Fruit fly (Drosophila melanogaster) whole organism, embryonic: ENCODE data around the gene CG8568.

Experiments
- Asciz ChIP-seq: fragments of 200-800 bp; sonication (Bioruptor generic); optimal IDR thresholded peaks from 2 replicates; lab custom pipeline; 2017; ENCODE audit warnings: missing biosample characterization, mild to moderate bottlenecking, missing genetic modification characterization, missing genetic modification reagents
- Atf3 ChIP-seq: fragments of 200-800 bp; sonication (Bioruptor generic); optimal IDR thresholded peaks from 3 replicates; lab custom pipeline; 2016; ENCODE audit warnings: missing biosample characterization, missing genetic modification characterization
- B-H1 ChIP-seq: fragments of 200-800 bp; sonication (Bioruptor generic); IDR thresholded peaks from 3 replicates; pipeline ENCODE4 v1.3.6; 2022; ENCODE audit warnings: missing biosample characterization, missing genetic modification characterization
- CG10209 ChIP-seq: fragments of 200-800 bp; sonication (Bioruptor generic); optimal IDR thresholded peaks from 3 replicates; lab custom pipeline; 2017; ENCODE audit warnings: missing biosample characterization, mild to moderate bottlenecking, missing genetic modification characterization, missing genetic modification reagents
- CG10959 ChIP-seq: fragments of 200-800 bp; sonication (Bioruptor generic); IDR thresholded peaks from 2 replicates; pipeline ENCODE4 v1.3.6; 2022; ENCODE audit warnings: missing biosample characterization, missing genetic modification characterization
- CG12219 ChIP-seq: fragments of 200-800 bp; sonication (Bioruptor generic); optimal IDR thresholded peaks from 3 replicates; lab custom pipeline; 2018; ENCODE audit warnings: missing biosample characterization, mild to moderate bottlenecking, missing genetic modification characterization
- CG12299 ChIP-seq: fragments of 200-800 bp; sonication (Bioruptor generic); optimal IDR thresholded peaks from 2 replicates; lab custom pipeline; 2018; ENCODE audit warnings: missing biosample characterization, mild to moderate bottlenecking, missing genetic modification characterization
- CG12659 ChIP-seq: fragments of 200-800 bp; sonication (Bioruptor generic); optimal IDR thresholded peaks from 3 replicates; lab custom pipeline; 2017; ENCODE audit warnings: mild to moderate bottlenecking, missing biosample characterization, missing genetic modification reagents, missing genetic modification characterization
- CG12769 ChIP-seq: fragments of 200-800 bp; sonication (Bioruptor generic); optimal IDR thresholded peaks from 2 replicates; lab custom pipeline; 2019; ENCODE audit warnings: missing biosample characterization, mild to moderate bottlenecking, missing genetic modification characterization, moderate library complexity
- CG13296 ChIP-seq: fragments of 200-800 bp; sonication (Bioruptor generic); optimal IDR thresholded peaks from 3 replicates; lab custom pipeline; 2018; ENCODE audit warnings: missing biosample characterization, mild to moderate bottlenecking, missing genetic modification characterization
- CG14441 ChIP-seq: fragments of 200-800 bp; sonication (Bioruptor generic); IDR thresholded peaks from 2 replicates; pipeline ENCODE4 v1.3.6; 2022; ENCODE audit warnings: missing biosample characterization, missing genetic modification characterization
- CG14710 ChIP-seq: fragments of 200-800 bp; sonication (Bioruptor generic); optimal IDR thresholded peaks from 3 replicates; lab custom pipeline; 2019; ENCODE audit warnings: missing biosample characterization, mild to moderate bottlenecking, missing genetic modification characterization, moderate library complexity
- CG1529 ChIP-seq: fragments of 200-800 bp; sonication (Bioruptor generic); optimal IDR thresholded peaks from 3 replicates; lab custom pipeline; 2018; ENCODE audit warnings: missing biosample characterization, missing genetic modification characterization
- CG15696 ChIP-seq: fragments of 200-800 bp; sonication (Bioruptor generic); optimal IDR thresholded peaks from 2 replicates; lab custom pipeline; 2019; ENCODE audit warnings: missing biosample characterization, mild to moderate bottlenecking, missing genetic modification characterization, moderate library complexity
- CG16813 ChIP-seq: fragments of 200-800 bp; sonication (Bioruptor generic); IDR thresholded peaks from 3 replicates; pipeline ENCODE4 v1.3.6; 2022; ENCODE audit warnings: missing biosample characterization, missing genetic modification characterization; ENCODE audit not compliant: partially characterized antibody
- CG17802 ChIP-seq: fragments of 200-800 bp; sonication (Bioruptor generic); optimal IDR thresholded peaks from 2 replicates; lab custom pipeline; 2018; ENCODE audit warnings: missing biosample characterization, mild to moderate bottlenecking, missing genetic modification characterization, moderate library complexity
- CG1832 ChIP-seq: fragments of 200-800 bp; sonication (Bioruptor generic); optimal IDR thresholded peaks from 2 replicates; lab custom pipeline; 2017; ENCODE audit warnings: missing biosample characterization, mild to moderate bottlenecking, missing genetic modification characterization, inconsistent platforms
- CG30020 ChIP-seq: fragments of 200-800 bp; optimal IDR thresholded peaks from 2 replicates; lab custom pipeline; 2019; ENCODE audit warnings: missing biosample characterization, mild to moderate bottlenecking, missing genetic modification characterization, moderate library complexity
- CG31441 ChIP-seq: fragments of 200-800 bp; sonication (Bioruptor generic); IDR thresholded peaks from 2 replicates; pipeline ENCODE4 v1.3.6; 2022; ENCODE audit warnings: missing biosample characterization, missing genetic modification characterization
- CG33213 ChIP-seq: fragments of 200-800 bp; sonication (Bioruptor generic); optimal IDR thresholded peaks from 3 replicates; lab custom pipeline; 2016; ENCODE audit warnings: missing biosample characterization, missing genetic modification characterization
- CG4360 ChIP-seq: fragments of 200-800 bp; sonication (Bioruptor generic); IDR thresholded peaks from 2 replicates; pipeline ENCODE4 v1.3.6; 2022; ENCODE audit warnings: missing biosample characterization, missing genetic modification characterization
- CG6689 ChIP-seq: fragments of 200-800 bp; sonication (Bioruptor generic); IDR thresholded peaks from 2 replicates; pipeline ENCODE4 v1.3.6; 2022; ENCODE audit warnings: missing biosample characterization, missing genetic modification characterization
- CG7839 ChIP-seq: fragments of 200-800 bp; sonication (Bioruptor generic); optimal IDR thresholded peaks from 3 replicates; lab custom pipeline; 2018; ENCODE audit warnings: missing biosample characterization, mild to moderate bottlenecking, missing genetic modification characterization, moderate library complexity
- CG8388 ChIP-seq: fragments of 200-800 bp; sonication (Bioruptor generic); optimal IDR thresholded peaks from 2 replicates; lab custom pipeline; 2019; ENCODE audit warnings: missing biosample characterization, mild to moderate bottlenecking, missing genetic modification characterization, moderate library complexity
- CG9437 ChIP-seq: fragments of 200-800 bp; sonication (Bioruptor generic); optimal IDR thresholded peaks from 2 replicates; lab custom pipeline; 2018; ENCODE audit warnings: missing biosample characterization, mild to moderate bottlenecking, missing genetic modification characterization
- CG9797 ChIP-seq: fragments of 200-800 bp; sonication (Bioruptor generic); optimal IDR thresholded peaks from 3 replicates; lab custom pipeline; 2018; ENCODE audit warnings: missing biosample characterization, mild to moderate bottlenecking, missing genetic modification characterization
- CG9817 ChIP-seq: fragments of 200-800 bp; sonication (Bioruptor generic); optimal IDR thresholded peaks from 2 replicates; lab custom pipeline; 2018; ENCODE audit warnings: missing biosample characterization, mild to moderate bottlenecking, missing genetic modification characterization, moderate library complexity
- CkIIα-i1 ChIP-seq: fragments of 200-800 bp; sonication (Bioruptor generic); IDR thresholded peaks from 2 replicates; pipeline ENCODE4 v1.3.6; 2022; ENCODE audit warnings: missing biosample characterization, missing genetic modification characterization
- Ets97D ChIP-seq: fragments of 200-800 bp; sonication (Bioruptor generic); optimal IDR thresholded peaks from 3 replicates; lab custom pipeline; 2016; ENCODE audit warnings: missing biosample characterization, missing genetic modification characterization
- HHEX ChIP-seq: fragments of 200-800 bp; sonication (Bioruptor generic); optimal IDR thresholded peaks from 3 replicates; lab custom pipeline; 2017; ENCODE audit warnings: missing biosample characterization, mild to moderate bottlenecking, missing genetic modification characterization, missing genetic modification reagents
- Hand ChIP-seq: fragments of 200-800 bp; sonication (Bioruptor generic); optimal IDR thresholded peaks from 2 replicates; lab custom pipeline; 2017; ENCODE audit warnings: mild to moderate bottlenecking, missing biosample characterization, missing genetic modification reagents, missing genetic modification characterization
- HmgZ ChIP-seq: fragments of 200-800 bp; sonication (Bioruptor generic); optimal IDR thresholded peaks from 2 replicates; lab custom pipeline; 2018; ENCODE audit warnings: missing biosample characterization, mild to moderate bottlenecking, missing genetic modification characterization
- Hr78 ChIP-seq, 2 experiments: fragments of 200-800 bp in 1 of 2; fragments of >200 bp in 1 of 2; sonication (Bioruptor generic) in 1 of 2; optimal IDR thresholded peaks; 2 replicates each; lab custom pipeline; 2017 to 2019; ENCODE audit warnings: missing biosample characterization in 2 of 2, missing genetic modification characterization in 2 of 2, mild to moderate bottlenecking in 1 of 2, moderate library complexity in 1 of 2
- Jarid2 ChIP-seq: fragments of 200-800 bp; sonication (Bioruptor generic); optimal IDR thresholded peaks from 3 replicates; lab custom pipeline; 2017; ENCODE audit warnings: mild to moderate bottlenecking, missing biosample characterization, missing genetic modification reagents, missing genetic modification characterization
- MBD-R2 ChIP-seq: fragments of 200-800 bp; sonication (Bioruptor generic); IDR thresholded peaks from 2 replicates; pipeline ENCODE4 v1.3.6; 2022; ENCODE audit warnings: missing biosample characterization, missing genetic modification characterization
- NFAT ChIP-seq: fragments of 200-800 bp; sonication (Bioruptor generic); IDR thresholded peaks from 2 replicates; pipeline ENCODE4 v1.3.6; 2022; ENCODE audit warnings: missing biosample characterization, missing genetic modification characterization
- Sry-δ ChIP-seq: fragments of 200-800 bp; sonication (Bioruptor generic); optimal IDR thresholded peaks from 2 replicates; lab custom pipeline; 2016; ENCODE audit warnings: missing biosample characterization, missing genetic modification characterization
- YL-1 ChIP-seq: fragments of 200-800 bp; sonication (Bioruptor generic); optimal IDR thresholded peaks from 3 replicates; lab custom pipeline; 2017; ENCODE audit warnings: missing biosample characterization, mild to moderate bottlenecking, missing genetic modification characterization
- br ChIP-seq: fragments of >200 bp; optimal IDR thresholded peaks from 2 replicates; lab custom pipeline; 2017
- chinmo ChIP-seq: fragments of 200-800 bp; sonication (Bioruptor generic); IDR thresholded peaks from 4 replicates; pipeline ENCODE4 v1.3.6; 2022; ENCODE audit warnings: missing biosample characterization, missing genetic modification characterization; ENCODE audit not compliant: partially characterized antibody
- dysf ChIP-seq: fragments of 200-800 bp; sonication (Bioruptor generic); IDR thresholded peaks from 3 replicates; pipeline ENCODE4 v1.3.6; 2022; ENCODE audit warnings: missing biosample characterization, missing genetic modification characterization
- emc ChIP-seq: fragments of 200-800 bp; sonication (Bioruptor generic); optimal IDR thresholded peaks from 2 replicates; lab custom pipeline; 2016; ENCODE audit warnings: missing biosample characterization, missing genetic modification characterization
- esg ChIP-seq: fragments of 200-800 bp; sonication (Bioruptor generic); conservative IDR thresholded peaks from 2 replicates; pipeline ENCODE4 v1.3.6; 2022; ENCODE audit warnings: missing biosample characterization, missing genetic modification characterization
- ewg ChIP-seq: fragments of 200-800 bp; sonication (Bioruptor generic); optimal IDR thresholded peaks from 3 replicates; lab custom pipeline; 2017; ENCODE audit warnings: mild to moderate bottlenecking, missing biosample characterization, missing genetic modification reagents, missing genetic modification characterization
- lilli ChIP-seq: fragments of 200-800 bp; sonication (Bioruptor generic); optimal IDR thresholded peaks from 3 replicates; lab custom pipeline; 2016; ENCODE audit warnings: missing biosample characterization, missing genetic modification characterization
- nmo ChIP-seq: fragments of 200-800 bp; sonication (Bioruptor generic); optimal IDR thresholded peaks from 2 replicates; lab custom pipeline; 2018; ENCODE audit warnings: missing biosample characterization, mild to moderate bottlenecking, missing genetic modification characterization, moderate library complexity
- otp ChIP-seq: fragments of 200-800 bp; sonication (Bioruptor generic); IDR thresholded peaks from 3 replicates; pipeline ENCODE4, ENCODE4 v1.3.6; 2022; ENCODE audit warnings: missing biosample characterization, missing genetic modification characterization
- phol ChIP-seq: fragments of 200-800 bp; sonication (Bioruptor generic); optimal IDR thresholded peaks from 3 replicates; lab custom pipeline; 2018; ENCODE audit warnings: missing biosample characterization, mild to moderate bottlenecking, missing genetic modification characterization, moderate library complexity
- run ChIP-seq: fragments of 200-800 bp; sonication (Bioruptor generic); optimal IDR thresholded peaks from 3 replicates; lab custom pipeline; 2018; ENCODE audit warnings: missing biosample characterization, mild to moderate bottlenecking, missing genetic modification characterization
- sens ChIP-seq: fragments of 200-800 bp; sonication (Bioruptor generic); peaks from one replicate; lab custom pipeline; 2016; ENCODE audit warnings: missing biosample characterization, missing genetic modification characterization
- tap ChIP-seq: fragments of 200-800 bp; optimal IDR thresholded peaks from 3 replicates; lab custom pipeline; 2019; ENCODE audit warnings: missing biosample characterization, mild to moderate bottlenecking, missing genetic modification characterization, moderate library complexity

Gene CG8568

DNA sequence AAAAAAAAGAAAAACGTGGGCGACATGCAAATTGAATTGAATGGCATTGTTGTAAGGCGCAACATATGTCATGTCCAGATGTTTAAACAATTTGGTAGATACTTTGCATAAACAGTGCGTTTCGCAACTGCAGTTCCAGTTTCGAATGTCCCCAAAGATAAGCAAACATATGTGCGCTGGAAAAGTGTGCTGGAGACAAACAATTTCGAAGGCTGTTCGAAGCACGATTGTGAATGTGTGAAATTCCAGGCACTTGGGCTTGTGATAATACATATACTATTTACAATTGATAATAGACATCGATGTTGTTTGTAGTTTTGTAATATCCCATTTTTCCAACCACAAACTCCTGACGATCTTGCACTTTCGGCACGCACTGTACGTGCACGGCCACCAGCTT, 30.5 kb upstream of the CG8568 start (continued):
- TF ChIP-seq NFAT: no peak
- no peak for TF ChIP-seq HmgZ (tag; lab: Kevin White, UChicago)
- TF ChIP-seq dysf (GFP tag; lab: Robert Waterston, UW): peak; percentile 67; the same call in 2 of the 3 replicates
- TF ChIP-seq CG14710 (tag; lab: Kevin White, UChicago): no peak
- no peak for TF ChIP-seq CG10959 (GFP tag; lab: Robert Waterston, UW)
- no peak for TF ChIP-seq Sry-δ (GFP tag; lab: Kevin White, UChicago)
- TF ChIP-seq ewg: no peak
- TF ChIP-seq CG14441 (GFP tag; lab: Robert Waterston, UW): peak; percentile 46; the same call in 1 of the 2 replicates
- 0 out of 3 replicates have a peak, but pooled peaks have one; percentile 19 for TF ChIP-seq B-H1 (GFP tag; lab: Robert Waterston, UW)
- peak in 1 of 2 experiments; percentile 6 for TF ChIP-seq Hr78 (GFP tag; optimal IDR thresholded peaks at IDR 0.05; lab: Kevin White, UChicago)
- TF ChIP-seq CG9817: no peak
- TF ChIP-seq CG7839 (tag; lab: Kevin White, UChicago): peak; percentile 46
- TF ChIP-seq CG9437: no peak
- TF ChIP-seq emc (GFP tag; lab: Kevin White, UChicago): no peak
- TF ChIP-seq br (lab: Kevin White, UChicago): no peak
- TF ChIP-seq CkIIα-i1 (GFP tag; lab: Robert Waterston, UW): no peak
- TF ChIP-seq otp (GFP tag; lab: Robert Waterston, UW): no peak
- TF ChIP-seq CG15696 (tag; lab: Kevin White, UChicago): no peak
- no peak for TF ChIP-seq Jarid2 (GFP tag; lab: Kevin White, UChicago)
- TF ChIP-seq CG4360 (GFP tag; lab: Robert Waterston, UW): no peak
- no peak for TF ChIP-seq CG30020 (tag; lab: Kevin White, UChicago)
- peak; percentile 29; the same call in 1 of the 2 replicates for TF ChIP-seq CG6689
- TF ChIP-seq CG12769: peak; percentile 24
- no peak for TF ChIP-seq CG1832 (GFP tag; lab: Kevin White, UChicago)
- TF ChIP-seq chinmo (GFP tag; lab: Robert Waterston, UW): no peak
- TF ChIP-seq CG8388: peak; percentile 57
- TF ChIP-seq Atf3 (GFP tag; lab: Kevin White, UChicago): no peak
- peak; percentile 13 for TF ChIP-seq phol (tag; lab: Kevin White, UChicago)
- TF ChIP-seq run (tag; lab: Kevin White, UChicago): no peak
- no peak for TF ChIP-seq CG12299 (tag; lab: Kevin White, UChicago)
- TF ChIP-seq nmo (GFP tag; lab: Kevin White, UChicago): peak; percentile 16
- TF ChIP-seq esg (GFP tag; lab: Robert Waterston, UW): 0 out of 2 replicates have a peak, but pooled peaks have one; percentile 8
- peak; percentile 9 for TF ChIP-seq CG13296 (GFP tag; lab: Kevin White, UChicago)
- peak; percentile 36; the same call in 1 of the 2 replicates for TF ChIP-seq CG31441 (GFP tag; lab: Robert Waterston, UW)
- no peak for TF ChIP-seq CG33213
- TF ChIP-seq HHEX: no peak
- no peak for TF ChIP-seq Hand (GFP tag; lab: Kevin White, UChicago)
- TF ChIP-seq CG12219 (GFP tag; lab: Kevin White, UChicago): peak; percentile 10
- no peak for TF ChIP-seq YL-1 (GFP tag; lab: Kevin White, UChicago)
- no peak for TF ChIP-seq CG17802 (tag; lab: Kevin White, UChicago)
- no peak for TF ChIP-seq CG9797
- no peak for TF ChIP-seq MBD-R2
- peak; percentile 41 for TF ChIP-seq Asciz (GFP tag; lab: Kevin White, UChicago)
- TF ChIP-seq CG16813 (GFP tag; lab: Robert Waterston, UW): no peak
- peak; percentile 26 for TF ChIP-seq tap
- no peak for TF ChIP-seq Ets97D (GFP tag; lab: Kevin White, UChicago)
- TF ChIP-seq CG1529 (GFP tag; lab: Kevin White, UChicago): no peak
- no peak for TF ChIP-seq lilli (GFP tag; lab: Kevin White, UChicago)
- TF ChIP-seq CG12659 (GFP tag; lab: Kevin White, UChicago): peak; percentile 6
- peak; percentile 3 for TF ChIP-seq CG10209 (GFP tag; lab: Kevin White, UChicago)
- TF ChIP-seq sens (GFP tag; lab: Kevin White, UChicago): peak; percentile 50
